Fruit fly (Drosophila melanogaster): ENCODE measurements around the gene CG1523.
A peak's percentile ranks its signal among the peaks of the same experiment; 100 is the strongest.

Gene CG1523

dm6 chr3R:28844611-28845376, 25.3 kb upstream of the CG1523 start, which contains the start of the genes Apc and spg (continued):
- TF ChIP-seq CG15601 (tag; optimal IDR thresholded peaks at IDR 0.05) (peak; percentile 27), klu (GFP tag; IDR thresholded peaks at IDR 0.05) (no peak), cas (GFP tag; IDR thresholded peaks at IDR 0.05) (no peak), CG12219 (GFP tag; optimal IDR thresholded peaks at IDR 0.05) (peak; percentile 63), inv (GFP tag; IDR thresholded peaks at IDR 0.05; ENCODE audit: partially characterized antibody) (peak; percentile 61), jigr1 (GFP tag; IDR thresholded peaks at IDR 0.05) (peak; percentile 53; the same call in 1 of the 3 replicates), hth (optimal IDR thresholded peaks at IDR 0.05) (no peak), CG15514 (GFP tag; optimal IDR thresholded peaks at IDR 0.05) (peak; percentile 64), Ets65A (GFP tag) (peak; percentile 84), CG11723 (GFP tag; optimal IDR thresholded peaks at IDR 0.05) (peak; percentile 51), CG10979 (tag; optimal IDR thresholded peaks at IDR 0.05) (peak; percentile 14), NC2β (GFP tag; optimal IDR thresholded peaks at IDR 0.05) (peak; percentile 63), CG17359 (tag; optimal IDR thresholded peaks at IDR 0.05) (peak; percentile 10), CG2199 (GFP tag; IDR thresholded peaks at IDR 0.05) (0 out of 3 replicates have a peak, but pooled peaks have one; percentile 44), BtbVII (GFP tag; optimal IDR thresholded peaks at IDR 0.05) (peak; percentile 74), hb (GFP tag; IDR thresholded peaks at IDR 0.05; ENCODE audit: partially characterized antibody) (peak; percentile 53; the same call in 1 of the 3 replicates), nom (GFP tag; optimal IDR thresholded peaks at IDR 0.05) (peak; percentile 77), tgo (GFP tag; IDR thresholded peaks at IDR 0.05) (no peak), gem (tag; optimal IDR thresholded peaks at IDR 0.05) (peak; percentile 50), CG4820 (GFP tag; optimal IDR thresholded peaks at IDR 0.05) (no peak), CG16813 (GFP tag; IDR thresholded peaks at IDR 0.05; ENCODE audit: partially characterized antibody) (peak; percentile 83), ham (GFP tag; IDR thresholded peaks at IDR 0.05) (no peak), gfzf (GFP tag; optimal IDR thresholded peaks at IDR 0.05) (peak; percentile 99), Sry-β (GFP tag; optimal IDR thresholded peaks at IDR 0.05) (no peak), p53 (GFP tag; optimal IDR thresholded peaks at IDR 0.05) (no peak), prd (optimal IDR thresholded peaks at IDR 0.05) (no peak), prd (GFP tag; IDR thresholded peaks at IDR 0.05) (peak; percentile 30; the same call in 2 of the 3 replicates), CG14014 (GFP tag; IDR thresholded peaks at IDR 0.05) (peak; percentile 49; the same call in 1 of the 2 replicates), CG1602 (GFP tag; optimal IDR thresholded peaks at IDR 0.05) (no peak), CG15696 (tag; optimal IDR thresholded peaks at IDR 0.05) (peak; percentile 33), CG11398 (GFP tag; optimal IDR thresholded peaks at IDR 0.05) (peak; percentile 57), stwl (tag; optimal IDR thresholded peaks at IDR 0.05) (peak; percentile 34), HLH3B (GFP tag; IDR thresholded peaks at IDR 0.05) (peak; percentile 32; the same call in 1 of the 2 replicates), E2f2 (GFP tag; IDR thresholded peaks at IDR 0.05) (peak; percentile 49), gsb (GFP tag; IDR thresholded peaks at IDR 0.05) (0 out of 2 replicates have a peak, but pooled peaks have one; percentile 18), CG1603 (tag; optimal IDR thresholded peaks at IDR 0.05) (peak; percentile 69), CG18619 (GFP tag; optimal IDR thresholded peaks at IDR 0.05) (peak; percentile 41), CG33557 (GFP tag; optimal IDR thresholded peaks at IDR 0.05) (no peak), bsh (GFP tag; optimal IDR thresholded peaks at IDR 0.05) (peak; percentile 18 to 62), CG12744 (GFP tag; optimal IDR thresholded peaks at IDR 0.05) (no peak), dm (GFP tag; optimal IDR thresholded peaks at IDR 0.05) (peak; percentile 5), CG4707 (GFP tag; optimal IDR thresholded peaks at IDR 0.05) (peak; percentile 71), B-H2 (GFP tag; optimal IDR thresholded peaks at IDR 0.05) (peak; percentile 16), Jarid2 (GFP tag; optimal IDR thresholded peaks at IDR 0.05) (peak; percentile 86), Mes4 (GFP tag; optimal IDR thresholded peaks at IDR 0.05) (peak; percentile 51), mld (GFP tag; IDR thresholded peaks at IDR 0.05; ENCODE audit: partially characterized antibody) (0 out of 3 replicates have a peak, but pooled peaks have one; percentile 19), CG1024 (GFP tag; IDR thresholded peaks at IDR 0.05) (no peak), sd (tag; optimal IDR thresholded peaks at IDR 0.05) (peak; percentile 93), dan (GFP tag; IDR thresholded peaks at IDR 0.05) (no peak)
